Fruit fly (Drosophila melanogaster) whole organism, prepupa: ENCODE data around the gene CG45089.

ENCODE experiments used
- Blimp-1 ChIP-seq: fragments of 200-800 bp; sonication (Bioruptor generic); optimal IDR thresholded peaks from 3 replicates; lab custom pipeline; 2017; ENCODE audit warnings: missing biosample characterization, missing genetic modification characterization, mild to moderate bottlenecking, moderate library complexity, missing genetic modification reagents
- CG6163 ChIP-seq: fragments of 200-800 bp; sonication (Bioruptor generic); IDR thresholded peaks from 3 replicates; pipeline ENCODE4 v1.3.6; 2022; ENCODE audit warnings: missing biosample characterization, missing genetic modification characterization
- CG6854 ChIP-seq: fragments of 200-800 bp; sonication (Bioruptor generic); optimal IDR thresholded peaks from 2 replicates; lab custom pipeline; 2017; ENCODE audit warnings: missing biosample characterization, mild to moderate bottlenecking, missing genetic modification characterization
- Hr39 ChIP-seq: fragments of 200-800 bp; sonication (Bioruptor generic); optimal IDR thresholded peaks from 2 replicates; lab custom pipeline; 2016; ENCODE audit warnings: missing biosample characterization, missing genetic modification characterization
- OdsH ChIP-seq: fragments of 200-800 bp; sonication (Bioruptor generic); optimal IDR thresholded peaks from 3 replicates; lab custom pipeline; 2016; ENCODE audit warnings: missing biosample characterization, missing genetic modification characterization
- esn ChIP-seq: fragments of 200-800 bp; sonication (Bioruptor generic); optimal IDR thresholded peaks from 2 replicates; lab custom pipeline; 2016; ENCODE audit warnings: missing biosample characterization, mild to moderate bottlenecking, missing genetic modification characterization, moderate library complexity
- ss ChIP-seq, 2 experiments: fragments of 200-800 bp; sonication (Bioruptor generic); optimal IDR thresholded peaks; 2 replicates in 1 of 2; 3 replicates in 1 of 2; lab custom pipeline; 2017 to 2018; ENCODE audit warnings: mild to moderate bottlenecking in 2 of 2, missing biosample characterization in 2 of 2, missing genetic modification characterization in 2 of 2, moderate library complexity in 1 of 2

dm6 chrX:7934679-7935078 lies 41.1 kb upstream of the CG45089 start, which contains the start of gene RpS14b:
- peak; percentile 56 for TF ChIP-seq OdsH (GFP tag; lab: Kevin White, UChicago)
- TF ChIP-seq CG6163 (GFP tag; lab: Robert Waterston, UW) = peak; percentile 81
- no peak for TF ChIP-seq Blimp-1 (GFP tag; lab: Kevin White, UChicago)
- TF ChIP-seq ss (GFP tag; optimal IDR thresholded peaks at IDR 0.05; lab: Kevin White, UChicago) = peak; percentile 59 to 70
- peak; percentile 77 for TF ChIP-seq esn (GFP tag; lab: Kevin White, UChicago)
- TF ChIP-seq CG6854 (GFP tag; lab: Kevin White, UChicago) = peak; percentile 71
- peak; percentile 49 for TF ChIP-seq Hr39 (GFP tag; lab: Kevin White, UChicago)
